Worm (Caenorhabditis elegans): ENCODE results near the gene C56G2.5.

The C56G2.5 gene

ce11 chrIII:6280070-6280596 is 43.9 kb downstream of the C56G2.5 start, which contains the start of gene hmg-1.2 (continued):
- TF ChIP-seq nhr-25 (tag; optimal IDR thresholded peaks at IDR 0.05) (peak; percentile 87), egl-27 (tag; optimal IDR thresholded peaks at IDR 0.05) (peak; percentile 33), ZK546.5 (tag; optimal IDR thresholded peaks at IDR 0.05) (no peak), fkh-10 (GFP tag; optimal IDR thresholded peaks at IDR 0.05) (no peak), unc-39 (tag; optimal IDR thresholded peaks at IDR 0.05) (no peak), nhr-43 (tag; optimal IDR thresholded peaks at IDR 0.05; ENCODE audit: poor library complexity, severe bottlenecking) (peak; percentile 48), nhr-237 (tag; optimal IDR thresholded peaks at IDR 0.05) (no peak), nhr-11 (tag; optimal IDR thresholded peaks at IDR 0.05) (peak; percentile 24), elt-3 (tag; optimal IDR thresholded peaks at IDR 0.05) (peak in 1 of 3 experiments; percentile 44), R02D3.7 (tag; optimal IDR thresholded peaks at IDR 0.05) (peak; percentile 67), eor-1 (tag; optimal IDR thresholded peaks at IDR 0.05) (no peak), lin-39 (tag; optimal IDR thresholded peaks at IDR 0.05) (peak; percentile 70), nhr-23 (tag; optimal IDR thresholded peaks at IDR 0.05) (peak; percentile 88), snpc-4 (tag; optimal IDR thresholded peaks at IDR 0.05) (peak; percentile 65), sea-2 (GFP tag; optimal IDR thresholded peaks at IDR 0.05) (no peak), pqm-1 (tag; optimal IDR thresholded peaks at IDR 0.05) (peak; percentile 52), aly-2 (tag; optimal IDR thresholded peaks at IDR 0.05) (no peak), ceh-9 (tag; optimal IDR thresholded peaks at IDR 0.05) (no peak), nhr-12 (tag; optimal IDR thresholded peaks at IDR 0.05) (no peak)

- TF ChIP-seq mdl-1 (tag; optimal IDR thresholded peaks at IDR 0.05): no peak
- no peak for TF ChIP-seq nhr-11 (tag; optimal IDR thresholded peaks at IDR 0.05)
- TF ChIP-seq nhr-76 (tag; optimal IDR thresholded peaks at IDR 0.05): no peak
Observed at ce11 chrIII:6279453-6279852, 44.6 kb downstream of the C56G2.5 start.

ce11 chrIII:6278301-6278827 is 45.7 kb downstream of the C56G2.5 start, which contains the start of gene C18F10.7:
Gene C18F10.7, minus strand, starts transcription at chrIII:6278351.
- peak; percentile 44 for TF ChIP-seq elt-2 (tag; optimal IDR thresholded peaks at IDR 0.05)
- peak; percentile 62 for TF ChIP-seq pha-4 (tag; optimal IDR thresholded peaks at IDR 0.05)
- peak; percentile 14 for TF ChIP-seq ceh-82 (tag; optimal IDR thresholded peaks at IDR 0.05)
- TF ChIP-seq mdl-1 (tag; optimal IDR thresholded peaks at IDR 0.05): peak; percentile 78
- peak; percentile 59 for TF ChIP-seq ceh-28 (tag; optimal IDR thresholded peaks at IDR 0.05)
- peak; percentile 3 for TF ChIP-seq skn-1 (tag; optimal IDR thresholded peaks at IDR 0.05)
- TF ChIP-seq nhr-43 (tag; optimal IDR thresholded peaks at IDR 0.05; ENCODE audit: poor library complexity, severe bottlenecking): peak; percentile 22
- TF ChIP-seq pqm-1 (tag; optimal IDR thresholded peaks at IDR 0.05): no peak
- TF ChIP-seq nfya-1 (tag; optimal IDR thresholded peaks at IDR 0.05; ENCODE audit: insufficient read depth): peak; percentile 73
- TF ChIP-seq fos-1 (tag; optimal IDR thresholded peaks at IDR 0.05): no peak
- peak; percentile 21 for TF ChIP-seq R02D3.7 (tag; optimal IDR thresholded peaks at IDR 0.05)
- TF ChIP-seq nhr-23 (tag; optimal IDR thresholded peaks at IDR 0.05): peak; percentile 6
- TF ChIP-seq nhr-25 (tag; optimal IDR thresholded peaks at IDR 0.05): no peak

- TF ChIP-seq mml-1 (tag; optimal IDR thresholded peaks at IDR 0.05): no peak
- no peak for TF ChIP-seq fos-1 (tag; optimal IDR thresholded peaks at IDR 0.05)
- no peak for TF ChIP-seq eor-1 (tag; optimal IDR thresholded peaks at IDR 0.05)
Observed at ce11 chrIII:6272868-6273267, 51.2 kb downstream of the C56G2.5 start, which contains the start of gene C18F10.2. Gene C18F10.2, plus strand, starts transcription at chrIII:6273168.

All from whole organism, L3 larva.